Fruit fly (Drosophila melanogaster) whole organism, wandering third instar larva: ENCODE measurements around the gene CG5953.

ENCODE experiments used
- CG9705 ChIP-seq: fragments of 200-800 bp; sonication (Bioruptor generic); optimal IDR thresholded peaks from 2 replicates; lab custom pipeline; 2018; ENCODE audit warnings: missing biosample characterization, mild to moderate bottlenecking, missing genetic modification characterization
- Jra ChIP-seq: sonication (Bioruptor generic); optimal IDR thresholded peaks from 2 replicates; lab custom pipeline; 2016; ENCODE audit warnings: missing biosample characterization, missing genetic modification characterization
- Vsx2 ChIP-seq: fragments of 200-300, 225-300 bp; sonication (Bioruptor generic); optimal IDR thresholded peaks from 2 replicates; lab custom pipeline; 2018; ENCODE audit warnings: missing biosample characterization, missing genetic modification characterization; ENCODE audit not compliant: partially characterized antibody
- br ChIP-seq: fragments of 200-800 bp; sonication (Bioruptor generic); optimal IDR thresholded peaks from 2 replicates; lab custom pipeline; 2016; ENCODE audit warnings: missing biosample characterization, missing genetic modification characterization

DNA sequence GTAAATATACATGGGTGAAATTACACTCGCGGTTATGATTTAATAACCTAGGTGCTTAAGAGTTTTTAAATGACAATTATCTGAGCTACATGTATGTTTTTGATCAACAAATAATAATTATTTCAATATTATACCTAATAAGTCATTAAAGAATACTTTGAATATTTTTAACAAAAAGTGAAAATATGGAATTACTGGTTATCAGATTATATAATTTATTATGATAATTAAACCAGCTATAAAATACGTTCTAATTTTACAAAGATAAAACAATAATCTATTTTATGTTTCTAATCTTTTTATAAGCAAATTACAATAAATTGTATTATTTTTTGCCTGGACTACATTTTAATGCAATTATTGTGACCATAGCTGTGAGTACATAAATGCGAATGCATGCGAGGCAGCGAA, 4.4 kb upstream of the CG5953 start:
- TF ChIP-seq br (GFP tag; lab: Kevin White, UChicago) (no peak), Jra (GFP tag; lab: Kevin White, UChicago) (no peak), Vsx2 (GFP tag; lab: Kevin White, UChicago) (no peak), CG9705 (GFP tag; lab: Kevin White, UChicago) (no peak)
